Fruit fly (Drosophila melanogaster): ENCODE measurements around the gene CG9663.
A peak's percentile ranks its signal among the peaks of the same experiment; 100 is the strongest.

CG9663 gene

dm6 chr2L:3330628-3331027 lies 27.7 kb upstream of the CG9663 start, which contains the start of gene CG3285:
CG3285 (plus strand) TSS chr2L:3330928.
- TF ChIP-seq woc (GFP tag; optimal IDR thresholded peaks at IDR 0.05) (no peak), Hr83 (GFP tag; optimal IDR thresholded peaks at IDR 0.05; ENCODE audit: poor library complexity, severe bottlenecking) (no peak), CG9705 (GFP tag; optimal IDR thresholded peaks at IDR 0.05) (no peak), sage (GFP tag; optimal IDR thresholded peaks at IDR 0.05) (no peak), usp (GFP tag; optimal IDR thresholded peaks at IDR 0.05) (no peak), Abd-B (GFP tag; optimal IDR thresholded peaks at IDR 0.05) (no peak), br (GFP tag; optimal IDR thresholded peaks at IDR 0.05) (no peak), dsf (GFP tag; optimal IDR thresholded peaks at IDR 0.05; ENCODE audit: borderline replicate concordance) (no peak), jim (GFP tag; optimal IDR thresholded peaks at IDR 0.05) (no peak), brk (GFP tag; optimal IDR thresholded peaks at IDR 0.05) (no peak), Jra (GFP tag; optimal IDR thresholded peaks at IDR 0.05) (no peak), lola (GFP tag; optimal IDR thresholded peaks at IDR 0.05) (no peak), pan (optimal IDR thresholded peaks at IDR 0.05) (no peak)

dm6 chr2L:3327603-3328002 lies 24.7 kb upstream of the CG9663 start, which contains the start of gene CG33282:
CG33282 (plus strand) TSS chr2L:3327903.
- TF ChIP-seq Hnf4 (GFP tag; optimal IDR thresholded peaks at IDR 0.05): no peak
- no peak for TF ChIP-seq CG32264 (GFP tag; optimal IDR thresholded peaks at IDR 0.05)
- TF ChIP-seq dl (GFP tag; optimal IDR thresholded peaks at IDR 0.05; ENCODE audit: insufficient read depth in 1 of 2, partially characterized antibody in 2 of 2): no peak
- TF ChIP-seq CrebA (GFP tag; optimal IDR thresholded peaks at IDR 0.05; ENCODE audit: borderline replicate concordance): no peak
- TF ChIP-seq Dif (GFP tag; optimal IDR thresholded peaks at IDR 0.05; ENCODE audit: partially characterized antibody): no peak
- no peak for TF ChIP-seq tai (GFP tag; optimal IDR thresholded peaks at IDR 0.05)
- TF ChIP-seq Rel (GFP tag; optimal IDR thresholded peaks at IDR 0.05): no peak
- no peak for TF ChIP-seq Rel (tag; optimal IDR thresholded peaks at IDR 0.05)
- no peak for TF ChIP-seq lola (GFP tag; optimal IDR thresholded peaks at IDR 0.05)

- TF ChIP-seq Rel (GFP tag; optimal IDR thresholded peaks at IDR 0.05) (no peak), Rel (tag; optimal IDR thresholded peaks at IDR 0.05) (no peak), Sp1 (GFP tag; optimal IDR thresholded peaks at IDR 0.05) (no peak), h (GFP tag; optimal IDR thresholded peaks at IDR 0.05) (no peak), Dif (GFP tag; optimal IDR thresholded peaks at IDR 0.05; ENCODE audit: partially characterized antibody) (no peak), sage (GFP tag; optimal IDR thresholded peaks at IDR 0.05) (no peak), Hr83 (GFP tag; optimal IDR thresholded peaks at IDR 0.05; ENCODE audit: poor library complexity, severe bottlenecking) (no peak), Myc (optimal IDR thresholded peaks at IDR 0.05) (no peak), CG32264 (GFP tag; optimal IDR thresholded peaks at IDR 0.05) (no peak), Vsx2 (GFP tag; optimal IDR thresholded peaks at IDR 0.05; ENCODE audit: partially characterized antibody) (no peak), OdsH (GFP tag; optimal IDR thresholded peaks at IDR 0.05) (no peak), psq (GFP tag; optimal IDR thresholded peaks at IDR 0.05) (no peak), dmrt93B (GFP tag; optimal IDR thresholded peaks at IDR 0.05) (no peak), ey (GFP tag; optimal IDR thresholded peaks at IDR 0.05) (no peak), jim (GFP tag; optimal IDR thresholded peaks at IDR 0.05) (no peak), HLH106 (tag; optimal IDR thresholded peaks at IDR 0.05) (no peak)
Observed at dm6 chr2L:3323319-3324287, 20.7 kb upstream of the CG9663 start, which contains the start of gene CG33281. CG33281 (plus strand) TSS chr2L:3324237.

- TF ChIP-seq sage (GFP tag; optimal IDR thresholded peaks at IDR 0.05) (no peak), N (GFP tag; optimal IDR thresholded peaks at IDR 0.05) (peak; percentile 80), Rel (GFP tag; optimal IDR thresholded peaks at IDR 0.05) (no peak), Rel (tag; optimal IDR thresholded peaks at IDR 0.05) (peak; percentile 90), Mio (GFP tag; optimal IDR thresholded peaks at IDR 0.05) (no peak)
Observed at dm6 chr2L:3319731-3320295, 16.9 kb upstream of the CG9663 start, which contains the start of the genes Fign and CG8837. Fign (minus strand) TSS chr2L:3319872. CG8837 (plus strand) TSS chr2L:3320245.
